Worm (Caenorhabditis elegans): ENCODE data around the gene skn-1.

ce11 chrIV:5650761-5651332 lies 9.3 kb downstream of the skn-1 start:
- TF ChIP-seq F37D6.2 (tag; optimal IDR thresholded peaks at IDR 0.05) (no peak), cey-2 (tag; optimal IDR thresholded peaks at IDR 0.05; ENCODE audit: borderline replicate concordance, insufficient read depth) (no peak), mxl-3 (GFP tag; optimal IDR thresholded peaks at IDR 0.05) (no peak), fkh-10 (GFP tag; optimal IDR thresholded peaks at IDR 0.05) (no peak), dmd-8 (GFP tag; IDR thresholded peaks at IDR 0.05) (no peak)
